Worm (Caenorhabditis elegans) whole organism, mixed stage, embryonic: ENCODE measurements around the gene F09E5.3.

Source experiments
- M03D4.4 ChIP-seq: sonication (generic microtip); optimal IDR thresholded peaks from 2 replicates; lab custom pipeline; 2017; ENCODE audit warnings: mild to moderate bottlenecking, missing genetic modification characterization, missing compliant biosample characterization
- bed-3 ChIP-seq: fragments of 200-800 bp; sonication (Bioruptor generic); optimal IDR thresholded peaks from 3 replicates; lab custom pipeline; 2018; ENCODE audit warnings: mild to moderate bottlenecking, missing genetic modification characterization, moderate library complexity, missing compliant biosample characterization
- cnd-1 ChIP-seq: fragments of 200-800 bp; sonication (Bioruptor generic); optimal IDR thresholded peaks from 2 replicates; lab custom pipeline; 2018; ENCODE audit warnings: mild to moderate bottlenecking, missing genetic modification characterization, missing compliant biosample characterization
- ham-2 ChIP-seq: fragments of 200-800 bp; sonication (Bioruptor generic); optimal IDR thresholded peaks from 2 replicates; lab custom pipeline; 2018; ENCODE audit warnings: mild to moderate bottlenecking, missing genetic modification characterization, missing compliant biosample characterization
- hlh-1 ChIP-seq: fragments of 150-350 bp; optimal IDR thresholded peaks from 2 replicates; lab custom pipeline; 2014; ENCODE audit warnings: missing biosample characterization, missing genetic modification reagents, missing genetic modification characterization
- lin-13 ChIP-seq: fragments of 150-350 bp; optimal IDR thresholded peaks from 2 replicates; lab custom pipeline; 2014; ENCODE audit warnings: missing biosample characterization, missing genetic modification characterization
- lsy-2 ChIP-seq: fragments of 150-350 bp; optimal IDR thresholded peaks from 2 replicates; lab custom pipeline; 2014; ENCODE audit warnings: missing biosample characterization, missing genetic modification characterization
- mab-5 ChIP-seq: fragments of 150-350 bp; optimal IDR thresholded peaks from 2 replicates; lab custom pipeline; 2014; ENCODE audit warnings: missing biosample characterization, missing genetic modification characterization
- nhr-2 ChIP-seq: fragments of 150-350 bp; optimal IDR thresholded peaks from 2 replicates; lab custom pipeline; 2014; ENCODE audit warnings: missing biosample characterization, missing genetic modification characterization
- nhr-237 ChIP-seq: fragments of 150-350 bp; optimal IDR thresholded peaks from 2 replicates; lab custom pipeline; 2014; ENCODE audit warnings: missing biosample characterization, missing genetic modification characterization
- nhr-28 ChIP-seq: fragments of 150-350 bp; optimal IDR thresholded peaks from 2 replicates; lab custom pipeline; 2014; ENCODE audit warnings: missing biosample characterization, missing genetic modification characterization
- nhr-76 ChIP-seq: sonication (generic microtip); optimal IDR thresholded peaks from 2 replicates; lab custom pipeline; 2017; ENCODE audit warnings: missing biosample characterization, missing genetic modification characterization
- unc-39 ChIP-seq: fragments of 150-350 bp; optimal IDR thresholded peaks from 2 replicates; lab custom pipeline; 2014; ENCODE audit warnings: missing biosample characterization, missing genetic modification characterization
- unc-62 ChIP-seq: fragments of 150-350 bp; optimal IDR thresholded peaks from 2 replicates; lab custom pipeline; 2014; ENCODE audit warnings: missing biosample characterization, missing genetic modification reagents, missing genetic modification characterization

DNA sequence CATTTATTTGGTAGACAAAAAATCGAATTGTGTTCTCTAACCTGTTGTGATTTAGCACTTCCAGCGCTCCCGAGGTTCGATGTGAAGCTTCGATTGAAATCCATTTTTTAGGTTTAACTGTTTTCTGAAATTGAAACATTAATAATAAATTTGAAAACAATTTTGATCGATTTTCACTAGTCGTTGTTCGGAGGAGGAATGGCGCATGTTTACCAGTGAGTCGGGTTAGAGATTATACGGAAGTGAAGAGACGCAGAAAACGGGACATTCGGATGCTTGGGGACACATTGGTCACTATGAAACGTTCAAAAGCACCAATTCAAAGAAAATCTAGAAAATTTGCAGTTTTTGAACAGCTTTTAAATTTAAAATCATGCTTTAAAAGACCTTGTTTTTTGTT is 25.0 kb downstream of the F09E5.3 start, which contains the start of gene fbxl-3:
- no peak for TF ChIP-seq unc-62 (GFP tag; lab: Kevin White, UChicago)
- TF ChIP-seq nhr-28 (tag; lab: Kevin White, UChicago) = no peak
- TF ChIP-seq ham-2 (GFP tag; lab: Kevin White, UChicago) = no peak
- no peak for TF ChIP-seq nhr-76
- no peak for TF ChIP-seq nhr-2 (tag; lab: Kevin White, UChicago)
- no peak for TF ChIP-seq mab-5
- no peak for TF ChIP-seq lin-13 (tag; lab: Kevin White, UChicago)
- no peak for TF ChIP-seq nhr-237 (tag; lab: Kevin White, UChicago)
- no peak for TF ChIP-seq cnd-1 (tag; lab: Kevin White, UChicago)
- no peak for TF ChIP-seq lsy-2 (tag; lab: Kevin White, UChicago)
- TF ChIP-seq hlh-1 (tag; lab: Kevin White, UChicago) = no peak
- TF ChIP-seq M03D4.4 (tag; lab: Kevin White, UChicago) = no peak
- no peak for TF ChIP-seq bed-3
- no peak for TF ChIP-seq unc-39 (tag; lab: Kevin White, UChicago)
